Worm (Caenorhabditis elegans): ENCODE data around the gene R12B2.8.

The R12B2.8 gene

DNA sequence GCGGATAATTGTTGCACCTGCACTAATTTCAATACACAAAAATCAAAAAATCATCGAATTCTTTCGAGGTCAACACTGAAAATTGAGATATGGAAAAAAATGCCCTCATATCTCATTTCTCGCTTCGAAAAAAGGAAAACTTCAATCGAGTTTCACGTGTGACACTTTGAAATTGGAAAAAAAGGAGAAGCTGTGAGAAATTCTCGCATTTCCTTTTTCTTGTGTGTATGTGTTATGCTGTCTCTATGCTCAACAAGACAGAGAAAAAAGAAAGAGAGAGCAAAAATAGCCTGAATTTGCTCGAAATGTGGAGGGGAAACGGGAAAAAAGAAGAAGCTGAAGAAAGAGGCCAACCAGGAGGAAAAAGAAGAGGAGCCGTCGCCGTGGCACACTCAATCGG lies 22.7 kb downstream of the R12B2.8 start:
- peak; percentile 4 for TF ChIP-seq hlh-30 (tag; optimal IDR thresholded peaks at IDR 0.05; ENCODE audit: insufficient read depth)
- TF ChIP-seq pha-4 (GFP tag; IDR thresholded peaks at IDR 0.05): no peak
- TF ChIP-seq pha-4 (tag; optimal IDR thresholded peaks at IDR 0.05): no peak
- TF ChIP-seq mxl-3 (GFP tag; optimal IDR thresholded peaks at IDR 0.05): no peak
- TF ChIP-seq snpc-4 (tag; optimal IDR thresholded peaks at IDR 0.05): no peak
- peak; percentile 10; the same call in 1 of the 2 replicates for TF ChIP-seq set-16 (GFP tag; IDR thresholded peaks at IDR 0.05)
- TF ChIP-seq rbr-2 (tag; optimal IDR thresholded peaks at IDR 0.05): no peak
- no peak for TF ChIP-seq ces-1 (GFP tag; optimal IDR thresholded peaks at IDR 0.05)
- no peak for TF ChIP-seq spr-1 (tag; optimal IDR thresholded peaks at IDR 0.05)
- TF ChIP-seq ceh-82 (tag; optimal IDR thresholded peaks at IDR 0.05): no peak
- no peak for TF ChIP-seq tag-97 (GFP tag; IDR thresholded peaks at IDR 0.05)
- TF ChIP-seq nhr-28 (tag; optimal IDR thresholded peaks at IDR 0.05): no peak
- no peak for TF ChIP-seq ama-1 (optimal IDR thresholded peaks at IDR 0.05)
- no peak for TF ChIP-seq unc-39 (tag; optimal IDR thresholded peaks at IDR 0.05)
- no peak for TF ChIP-seq Y5F2A.4 (GFP tag; optimal IDR thresholded peaks at IDR 0.05)
- peak in 1 of 2 experiments; percentile 21 for TF ChIP-seq lsy-2 (tag; optimal IDR thresholded peaks at IDR 0.05)
- TF ChIP-seq mxl-2 (GFP tag; conservative IDR thresholded peaks at IDR 0.05): no peak
- TF ChIP-seq zip-2 (tag; optimal IDR thresholded peaks at IDR 0.05): no peak
- TF ChIP-seq aha-1 (tag): peak; percentile 7
- no peak for TF ChIP-seq lir-3 (tag; optimal IDR thresholded peaks at IDR 0.05)
- TF ChIP-seq fkh-10 (GFP tag; optimal IDR thresholded peaks at IDR 0.05): peak; percentile 63
- TF ChIP-seq daf-8 (GFP tag; IDR thresholded peaks at IDR 0.05): no peak
- peak in 1 of 2 experiments; percentile 20 for TF ChIP-seq mdl-1 (tag; optimal IDR thresholded peaks at IDR 0.05)
- TF ChIP-seq pqm-1 (tag; optimal IDR thresholded peaks at IDR 0.05): no peak

DNA sequence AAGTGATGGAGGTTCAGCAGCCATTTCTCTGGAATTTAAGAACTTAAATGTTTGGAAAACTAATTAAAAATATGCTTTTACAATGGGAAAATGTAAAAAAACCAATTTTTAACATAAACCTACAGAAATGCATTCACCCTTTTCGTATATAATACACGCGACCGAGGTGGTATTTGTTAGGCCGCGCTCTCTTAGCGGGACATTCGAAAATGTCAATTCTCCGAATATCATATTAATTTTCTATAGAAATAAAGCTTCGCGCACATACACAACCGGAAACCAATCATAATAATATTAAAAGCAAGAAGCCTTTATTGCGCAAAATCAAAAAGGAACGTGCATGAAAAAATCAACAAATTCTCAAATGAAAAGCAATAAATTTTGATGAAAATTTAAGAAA lies 29.5 kb downstream of the R12B2.8 start, which contains the start of gene ddx-23:
Gene ddx-23, minus strand, starts transcription at position 30 of the 400 bp plus-strand sequence.
- TF ChIP-seq lsy-2 (tag; optimal IDR thresholded peaks at IDR 0.05): peak in 1 of 2 experiments; percentile 71
- TF ChIP-seq snpc-1.2 (GFP tag; IDR thresholded peaks at IDR 0.05): peak; percentile 27; the same call in 1 of the 2 replicates
- peak; percentile 36 for TF ChIP-seq nhr-102 (tag; optimal IDR thresholded peaks at IDR 0.05)
- TF ChIP-seq lin-38 (GFP tag; IDR thresholded peaks at IDR 0.05): peak; percentile 75
- TF ChIP-seq pha-4 (GFP tag; IDR thresholded peaks at IDR 0.05): peak; percentile 34; the same call in 1 of the 2 replicates
- no peak for TF ChIP-seq pha-4 (tag; optimal IDR thresholded peaks at IDR 0.05)
- TF ChIP-seq daf-16 (GFP tag; optimal IDR thresholded peaks at IDR 0.05): peak in 1 of 2 experiments; percentile 26
- peak; percentile 31 for TF ChIP-seq daf-16 (tag; optimal IDR thresholded peaks at IDR 0.05)
- no peak for TF ChIP-seq egl-43 (GFP tag; IDR thresholded peaks at IDR 0.05)
- TF ChIP-seq mdl-1 (tag; optimal IDR thresholded peaks at IDR 0.05): no peak
- 0 out of 2 replicates have a peak, but pooled peaks have one; percentile 13 for TF ChIP-seq daf-19 (GFP tag; conservative IDR thresholded peaks at IDR 0.05)
- TF ChIP-seq pqm-1 (tag; optimal IDR thresholded peaks at IDR 0.05): no peak
- TF ChIP-seq ama-1 (optimal IDR thresholded peaks at IDR 0.05): peak; percentile 78
- peak; percentile 53 for TF ChIP-seq F49E8.2 (tag; optimal IDR thresholded peaks at IDR 0.05; ENCODE audit: borderline replicate concordance)
- peak; percentile 65 for TF ChIP-seq zfp-3 (GFP tag; conservative IDR thresholded peaks at IDR 0.05)
- TF ChIP-seq hlh-30 (tag; optimal IDR thresholded peaks at IDR 0.05; ENCODE audit: insufficient read depth): peak; percentile 23
- TF ChIP-seq dpl-1 (GFP tag; optimal IDR thresholded peaks at IDR 0.05): peak; percentile 67
- peak; percentile 42 for TF ChIP-seq mep-1 (tag; optimal IDR thresholded peaks at IDR 0.05)
- TF ChIP-seq Y105C5A.15 (GFP tag; IDR thresholded peaks at IDR 0.05): 0 out of 2 replicates have a peak, but pooled peaks have one; percentile 56
- TF ChIP-seq nhr-10 (tag; optimal IDR thresholded peaks at IDR 0.05): no peak
- peak; percentile 22 for TF ChIP-seq Y5F2A.4 (GFP tag; optimal IDR thresholded peaks at IDR 0.05)
- peak; percentile 7 for TF ChIP-seq lin-13 (GFP tag; optimal IDR thresholded peaks at IDR 0.05)
- TF ChIP-seq dve-1 (tag; optimal IDR thresholded peaks at IDR 0.05; ENCODE audit: insufficient read depth): peak; percentile 32
- TF ChIP-seq T26A8.4 (GFP tag; IDR thresholded peaks at IDR 0.05): 0 out of 2 replicates have a peak, but pooled peaks have one; percentile 9
- no peak for TF ChIP-seq ceh-28 (tag; optimal IDR thresholded peaks at IDR 0.05)
- TF ChIP-seq mes-2 (tag; optimal IDR thresholded peaks at IDR 0.05; ENCODE audit: poor library complexity, severe bottlenecking): peak; percentile 76

All from whole organism, L4 larva.